Worm (Caenorhabditis elegans) whole organism, L4/young adult: Measurements from ENCODE around the gene best-19.

Experiments
- W03F9.2 ChIP-seq: fragments of 150-350 bp; optimal IDR thresholded peaks from 2 replicates; lab custom pipeline; 2014; ENCODE audit warnings: missing biosample characterization, missing genetic modification characterization
- dao-5 ChIP-seq: sonication (generic microtip); optimal IDR thresholded peaks from 2 replicates; lab custom pipeline; 2016; ENCODE audit warnings: missing genotype, missing genetic modification characterization, moderate library complexity, missing compliant biosample characterization
- him-1 ChIP-seq: sonication (generic microtip); optimal IDR thresholded peaks from 2 replicates; lab custom pipeline; 2016; ENCODE audit warnings: missing genotype, missing genetic modification reagents, missing genetic modification characterization, missing compliant biosample characterization

The best-19 gene

DNA sequence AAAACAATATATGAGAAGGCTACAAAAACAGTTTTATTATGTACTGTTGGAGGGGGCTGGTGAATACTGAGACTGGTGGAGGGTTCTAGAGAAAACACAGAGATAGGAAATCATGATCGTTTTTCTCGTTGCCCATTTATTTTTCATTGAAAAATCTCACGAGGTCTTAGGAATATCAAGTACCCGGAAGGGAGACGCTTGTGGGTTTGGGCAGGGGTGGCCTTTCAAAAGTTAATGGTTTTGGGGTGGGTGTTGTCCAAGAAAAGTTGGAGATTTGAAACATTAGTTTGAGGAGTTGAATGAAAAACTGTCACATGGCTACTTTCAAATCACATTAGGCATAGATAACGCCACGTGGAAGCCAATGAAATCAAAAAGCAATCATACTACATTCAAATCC is 11.3 kb downstream of the best-19 start:
- TF ChIP-seq W03F9.2 (no peak), him-1 (no peak), dao-5 (tag; lab: Kevin White, UChicago) (no peak)

DNA sequence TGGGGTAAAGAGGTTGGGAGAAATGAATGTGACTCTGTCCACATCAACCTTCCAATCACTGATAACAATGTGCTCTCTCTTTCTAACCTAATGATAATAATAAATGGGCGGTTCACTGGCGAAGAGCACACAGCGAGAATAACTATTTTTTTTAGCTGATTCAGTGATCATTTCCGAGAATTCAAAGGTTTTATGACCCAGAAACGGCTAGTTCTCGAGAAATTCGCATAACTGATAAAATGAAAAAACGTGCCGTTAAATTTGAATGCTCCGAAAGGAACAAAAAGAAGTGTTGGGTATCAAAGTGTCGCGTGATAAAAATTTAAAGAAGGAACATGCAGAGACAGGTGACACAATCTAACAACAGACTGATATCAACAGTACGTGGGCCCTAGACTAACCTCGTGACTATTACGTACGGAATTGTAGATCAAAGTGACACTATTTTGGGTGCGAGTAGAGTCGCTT is 12.3 kb downstream of the best-19 start:
- TF ChIP-seq him-1 = no peak
- no peak for TF ChIP-seq W03F9.2
- no peak for TF ChIP-seq dao-5 (tag; lab: Kevin White, UChicago)

- no peak for TF ChIP-seq dao-5 (tag; lab: Kevin White, UChicago)
- peak; percentile 27 for TF ChIP-seq W03F9.2
- no peak for TF ChIP-seq him-1
These were observed 13.4 kb downstream of the best-19 start for ce11 chrIV:296849-297248.

- TF ChIP-seq dao-5 (tag; lab: Kevin White, UChicago) = no peak
- TF ChIP-seq W03F9.2 = no peak
- TF ChIP-seq him-1 = no peak
These were observed 14.8 kb downstream of the best-19 start, which contains the start of gene pnp-1 for ce11 chrIV:298204-298603. TSS of gene pnp-1 (minus strand) at chrIV:298304.

DNA sequence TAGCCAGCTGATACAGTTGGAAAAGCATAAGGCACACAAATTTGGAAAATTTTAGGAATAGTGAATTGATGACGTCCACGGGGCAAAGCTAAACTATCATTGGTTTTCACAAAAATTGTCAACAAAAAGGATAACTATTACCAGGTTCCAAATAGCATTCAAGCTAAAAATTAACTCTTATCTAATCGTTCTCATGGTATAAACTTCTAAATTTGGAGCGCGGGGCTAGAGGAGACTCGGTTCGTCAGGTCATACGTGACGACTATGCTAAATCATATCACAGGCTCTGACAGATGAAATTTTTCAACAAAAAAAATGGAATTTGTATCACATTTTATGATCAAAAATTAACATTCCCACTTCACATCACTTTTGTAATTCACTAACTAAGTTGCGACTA is 15.7 kb downstream of the best-19 start:
- no peak for TF ChIP-seq W03F9.2
- TF ChIP-seq him-1 = no peak
- TF ChIP-seq dao-5 (tag; lab: Kevin White, UChicago) = no peak

DNA sequence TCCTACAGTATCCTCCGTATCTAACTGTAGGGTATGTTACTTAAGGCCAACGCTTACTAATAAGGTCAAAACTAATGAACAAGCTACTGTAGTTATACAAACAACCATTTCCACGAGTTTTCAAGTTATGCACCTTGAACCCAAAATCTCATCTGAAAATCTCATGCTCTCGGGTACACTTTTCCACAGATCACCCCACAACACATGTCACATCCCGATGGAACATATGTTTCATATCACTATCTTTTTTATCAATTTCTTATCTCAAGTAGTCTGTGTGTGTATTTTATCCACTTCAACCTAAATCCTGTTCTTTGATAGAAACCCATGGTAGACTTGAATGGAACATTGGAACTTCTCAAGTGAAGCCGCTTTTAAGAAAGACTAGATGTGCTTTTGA is 16.9 kb downstream of the best-19 start:
- TF ChIP-seq dao-5 (tag; lab: Kevin White, UChicago) = no peak
- TF ChIP-seq W03F9.2 = no peak
- no peak for TF ChIP-seq him-1

DNA sequence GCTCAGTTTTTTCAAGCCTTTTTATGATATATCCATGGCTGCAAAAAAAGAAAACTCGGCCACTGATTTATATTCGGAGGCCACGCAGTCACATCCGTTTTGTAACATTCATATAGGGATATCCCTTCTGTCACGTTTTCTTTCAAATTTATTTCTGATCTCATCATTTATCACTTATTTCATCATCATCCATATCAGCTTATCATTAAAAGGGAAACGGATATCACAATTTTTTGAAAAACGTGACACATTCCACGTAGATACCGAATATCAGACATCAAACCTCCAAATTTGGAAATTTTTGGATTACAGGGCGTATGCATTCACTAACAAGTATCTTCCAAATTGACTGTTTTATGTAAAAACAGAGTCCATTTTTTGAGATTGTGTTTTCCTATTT is 19.3 kb downstream of the best-19 start:
- TF ChIP-seq W03F9.2 = no peak
- no peak for TF ChIP-seq him-1
- no peak for TF ChIP-seq dao-5 (tag; lab: Kevin White, UChicago)

DNA sequence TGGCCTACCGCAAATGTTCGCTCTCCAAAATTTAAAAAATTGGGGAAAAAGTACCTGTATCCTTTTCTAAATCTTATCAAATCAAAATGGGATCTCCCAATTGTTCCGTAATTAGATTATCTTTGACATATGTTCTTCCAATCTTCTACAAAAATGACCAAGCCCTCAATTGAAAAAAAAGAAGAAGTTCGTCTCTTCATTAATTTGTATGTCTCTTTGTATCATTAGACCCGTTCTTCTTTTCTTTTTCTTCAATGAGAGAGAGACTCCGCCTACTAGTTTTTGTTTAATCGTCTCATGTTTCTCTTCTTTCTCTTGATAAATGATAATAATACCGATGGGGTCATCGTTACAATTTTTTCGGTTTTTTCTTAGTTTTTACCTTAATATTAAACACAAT is 19.8 kb downstream of the best-19 start:
- TF ChIP-seq W03F9.2 (no peak), him-1 (no peak), dao-5 (tag; lab: Kevin White, UChicago) (no peak)

DNA sequence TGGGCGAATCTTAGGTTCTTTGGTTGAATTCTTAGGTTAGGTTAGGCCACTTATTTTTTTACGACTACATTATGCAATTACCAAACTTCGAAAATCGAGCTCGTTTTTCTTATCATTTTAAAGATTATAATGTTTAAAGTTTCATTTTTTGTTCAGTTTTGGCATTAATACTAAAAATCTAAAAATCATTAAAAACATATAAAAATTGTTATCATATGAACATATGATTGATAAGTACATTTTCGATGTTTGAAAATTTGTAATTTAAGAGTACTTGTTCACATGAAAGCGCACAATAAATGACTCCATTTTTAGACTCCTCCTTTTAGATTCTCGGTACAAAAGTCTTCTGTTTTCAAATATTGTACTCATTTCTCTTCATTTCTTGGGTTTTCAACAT is 21.7 kb downstream of the best-19 start:
- no peak for TF ChIP-seq him-1
- no peak for TF ChIP-seq dao-5 (tag; lab: Kevin White, UChicago)
- no peak for TF ChIP-seq W03F9.2

DNA sequence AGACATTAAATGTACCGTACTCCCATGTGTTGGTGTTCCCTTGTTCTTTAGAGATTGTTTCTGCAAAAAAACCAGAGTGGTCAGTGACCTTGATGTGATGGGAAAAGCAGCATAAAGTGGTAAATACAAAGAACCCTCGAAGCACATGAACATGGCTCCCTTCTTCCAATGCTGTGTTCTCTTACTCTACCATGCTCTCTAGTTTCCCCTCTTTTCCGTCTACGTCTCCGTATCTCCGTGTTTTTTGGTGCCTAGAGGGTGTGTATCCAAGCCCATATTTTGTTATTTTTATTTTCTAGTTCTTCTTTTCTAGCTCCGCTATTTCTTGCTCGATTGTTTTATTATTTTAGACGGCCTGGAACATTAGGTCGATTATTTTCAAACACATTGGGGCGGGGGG is 23.1 kb downstream of the best-19 start:
- TF ChIP-seq him-1 (no peak), dao-5 (tag; lab: Kevin White, UChicago) (no peak), W03F9.2 (no peak)

ce11 chrIV:307205-307604 is 23.8 kb downstream of the best-19 start, which contains the start of gene swt-1:
TSS of gene swt-1 (plus strand) at chrIV:307505.
- no peak for TF ChIP-seq him-1
- no peak for TF ChIP-seq W03F9.2
- no peak for TF ChIP-seq dao-5 (tag; lab: Kevin White, UChicago)

DNA sequence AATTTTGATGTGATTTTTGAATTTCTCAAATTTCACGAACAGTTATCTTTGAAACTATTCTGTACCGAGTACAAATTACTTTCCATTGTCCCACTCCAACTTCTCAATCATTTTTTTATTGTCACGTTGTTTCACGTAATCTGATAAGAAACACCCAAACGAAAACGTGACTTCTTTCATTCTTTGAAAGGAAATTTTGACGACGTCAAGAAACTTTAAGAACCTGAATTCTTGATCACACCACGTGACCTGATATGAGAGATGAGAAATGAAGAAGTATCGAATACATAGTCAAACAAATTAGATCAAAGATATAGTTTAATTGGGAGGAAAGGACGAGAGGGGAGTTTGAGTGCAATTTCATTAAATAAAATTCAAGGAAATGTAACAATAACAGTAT is 26.1 kb downstream of the best-19 start:
- TF ChIP-seq W03F9.2 = no peak
- TF ChIP-seq dao-5 (tag; lab: Kevin White, UChicago) = no peak
- TF ChIP-seq him-1 = no peak

- TF ChIP-seq him-1 (no peak), dao-5 (tag; lab: Kevin White, UChicago) (no peak), W03F9.2 (no peak)
These were observed 30.2 kb downstream of the best-19 start, which contains the start of gene snai-1 for ce11 chrIV:313615-314014. TSS of gene snai-1 (minus strand) at chrIV:313715.

DNA sequence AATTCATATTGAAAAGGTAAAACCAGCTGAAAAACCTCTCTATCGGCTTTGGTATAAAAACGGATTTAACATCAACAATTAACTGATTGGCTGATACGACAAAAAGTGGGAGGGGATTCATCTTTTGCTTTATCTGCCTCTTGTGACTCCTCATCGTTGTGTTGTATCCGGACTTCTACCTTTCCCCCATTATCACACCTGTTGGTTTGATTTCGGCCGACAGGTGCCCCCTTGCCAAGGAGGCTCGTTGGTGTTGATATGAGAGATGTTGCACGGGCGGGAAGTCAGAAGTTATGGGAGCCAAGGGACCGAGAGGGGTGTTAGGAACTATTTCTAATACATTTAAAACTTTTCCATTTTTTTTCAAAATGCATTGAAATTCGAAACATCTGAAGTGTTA is 31.0 kb downstream of the best-19 start:
- no peak for TF ChIP-seq him-1
- no peak for TF ChIP-seq dao-5 (tag; lab: Kevin White, UChicago)
- no peak for TF ChIP-seq W03F9.2

ce11 chrIV:319654-320053 is 36.2 kb downstream of the best-19 start:
- TF ChIP-seq dao-5 (tag; lab: Kevin White, UChicago) = no peak
- TF ChIP-seq him-1 = no peak
- TF ChIP-seq W03F9.2 = no peak

ce11 chrIV:320380-320779 is 36.9 kb downstream of the best-19 start, which contains the start of gene dsc-4:
TSS of gene dsc-4 (minus strand) at chrIV:320544.
- TF ChIP-seq dao-5 (tag; lab: Kevin White, UChicago) = no peak
- no peak for TF ChIP-seq W03F9.2
- no peak for TF ChIP-seq him-1
